Worm (Caenorhabditis elegans) whole organism, L4/young adult: ENCODE data around the gene F17C11.6.

Experiments used
- dao-5 ChIP-seq: sonication (generic microtip); optimal IDR thresholded peaks from 2 replicates; lab custom pipeline; 2016; ENCODE audit warnings: missing genotype, missing genetic modification characterization, moderate library complexity, missing compliant biosample characterization
- him-1 ChIP-seq: sonication (generic microtip); optimal IDR thresholded peaks from 2 replicates; lab custom pipeline; 2016; ENCODE audit warnings: missing genotype, missing genetic modification reagents, missing genetic modification characterization, missing compliant biosample characterization

ce11 chrV:11004094-11004493 lies 49.2 kb downstream of the F17C11.6 start:
- no peak for TF ChIP-seq dao-5 (tag; lab: Kevin White, UChicago)
- no peak for TF ChIP-seq him-1 (tag; lab: Kevin White, UChicago)
